Worm (Caenorhabditis elegans) whole organism, mixed stage, embryonic: ENCODE measurements around the gene mtr-4.
"Not testable (repeated sequence)": the region's sequence is repeated elsewhere in the genome, so short reads cannot be mapped to it uniquely, and the experiment has no call there.

ENCODE experiments used
- ceh-83 ChIP-seq: fragments of 200-800 bp; sonication (Bioruptor generic); optimal IDR thresholded peaks from 2 replicates; lab custom pipeline; 2018; ENCODE audit warnings: mild to moderate bottlenecking, missing genetic modification characterization, missing compliant biosample characterization
- elt-1 ChIP-seq: sonication (generic microtip); optimal IDR thresholded peaks from 2 replicates; lab custom pipeline; 2017; ENCODE audit warnings: missing genetic modification characterization, mild to moderate bottlenecking, missing compliant biosample characterization, antibody characterized with exemption, moderate library complexity, borderline replicate concordance; ENCODE audit not compliant: insufficient read depth
- elt-3 ChIP-seq: fragments of 150-350 bp; optimal IDR thresholded peaks from 2 replicates; lab custom pipeline; 2014; ENCODE audit warnings: missing biosample characterization, missing genetic modification characterization
- hlh-1 ChIP-seq: fragments of 150-350 bp; optimal IDR thresholded peaks from 2 replicates; lab custom pipeline; 2014; ENCODE audit warnings: missing biosample characterization, missing genetic modification reagents, missing genetic modification characterization
- mab-5 ChIP-seq: fragments of 150-350 bp; optimal IDR thresholded peaks from 2 replicates; lab custom pipeline; 2014; ENCODE audit warnings: missing biosample characterization, missing genetic modification characterization
- mep-1 ChIP-seq: fragments of 150-350 bp; optimal IDR thresholded peaks from 2 replicates; lab custom pipeline; 2017; ENCODE audit warnings: missing biosample characterization, missing genetic modification reagents, missing genetic modification characterization, inconsistent platforms
- nhr-28 ChIP-seq: fragments of 150-350 bp; optimal IDR thresholded peaks from 2 replicates; lab custom pipeline; 2014; ENCODE audit warnings: missing biosample characterization, missing genetic modification characterization
- snpc-4 ChIP-seq: fragments of 150-350 bp; optimal IDR thresholded peaks from 2 replicates; lab custom pipeline; 2014; ENCODE audit warnings: missing biosample characterization, missing genetic modification characterization

DNA sequence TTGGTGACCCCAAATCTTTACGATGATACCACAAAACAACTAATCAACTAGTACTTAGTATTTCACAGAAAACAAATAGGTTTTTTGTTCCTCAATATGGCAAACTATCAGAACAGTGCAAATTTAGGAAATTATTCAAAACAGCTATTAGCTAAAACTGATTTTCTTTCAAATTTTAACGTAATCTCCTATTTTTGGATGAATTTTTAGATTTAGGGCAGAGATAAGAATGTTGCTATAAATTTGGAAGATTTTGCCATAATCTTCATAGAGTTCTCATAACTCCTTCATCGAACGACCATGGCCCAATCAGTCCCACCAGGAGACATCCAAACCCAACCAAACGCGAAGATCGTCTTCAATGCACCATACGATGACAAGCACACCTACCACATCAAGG, 11.9 kb downstream of the mtr-4 start, which contains the start of gene msp-10:
- TF ChIP-seq hlh-1; mep-1; mab-5; elt-3 (tag; lab: Kevin White, UChicago); elt-1 (tag; lab: Kevin White, UChicago); nhr-28 (tag; lab: Kevin White, UChicago); snpc-4; ceh-83: not testable (repeated sequence)
